Worm (Caenorhabditis elegans): ENCODE measurements around the gene clec-195.

- TF ChIP-seq pat-9 (tag; optimal IDR thresholded peaks at IDR 0.05), result no peak
- peak; percentile 17 for TF ChIP-seq ceh-34 (tag; optimal IDR thresholded peaks at IDR 0.05)
- peak; percentile 10 for TF ChIP-seq sdc-2 (tag; optimal IDR thresholded peaks at IDR 0.05)
- no peak for TF ChIP-seq ama-1 (optimal IDR thresholded peaks at IDR 0.05)
- TF ChIP-seq Y22D7AL.16 (tag; optimal IDR thresholded peaks at IDR 0.05), result no peak
Measured at ce11 chrIV:16995425-16995824, 50.2 kb downstream of the clec-195 start, which contains the start of gene rom-4.
